Worm (Caenorhabditis elegans) whole organism, midembryonic: ENCODE measurements around the gene misc-1.

ENCODE experiments used
- cog-1 ChIP-seq: sonication (generic microtip); optimal IDR thresholded peaks from 2 replicates; lab custom pipeline; 2016; ENCODE audit warnings: missing genetic modification characterization, missing compliant biosample characterization
- flt-1 ChIP-seq: fragments of 200-800 bp; sonication (Bioruptor generic); IDR thresholded peaks from 2 replicates; pipeline ENCODE4 v1.3.6; 2022; ENCODE audit warnings: missing genetic modification characterization, missing compliant biosample characterization
- klf-2 ChIP-seq: fragments of 200-800 bp; sonication (Bioruptor generic); conservative IDR thresholded peaks from 2 replicates; pipeline ENCODE4 v1.3.6; 2022; ENCODE audit warnings: missing genetic modification reagents, missing genetic modification characterization, missing compliant biosample characterization
- med-1 ChIP-seq: sonication (generic microtip); optimal IDR thresholded peaks from 2 replicates; lab custom pipeline; 2017; ENCODE audit warnings: missing genetic modification characterization, mild to moderate bottlenecking, missing compliant biosample characterization, antibody characterized with exemption, missing genetic modification reagents; ENCODE audit not compliant: insufficient read depth
- ref-1 ChIP-seq: fragments of 200-800 bp; sonication (Bioruptor generic); conservative IDR thresholded peaks from 2 replicates; pipeline ENCODE4 v1.3.6; 2022; ENCODE audit warnings: missing genetic modification reagents, missing genetic modification characterization, missing compliant biosample characterization
- tab-1 ChIP-seq: fragments of 200-800 bp; sonication (Bioruptor generic); IDR thresholded peaks from 2 replicates; pipeline ENCODE4 v1.3.6; 2022; ENCODE audit warnings: missing genetic modification characterization, missing compliant biosample characterization

- TF ChIP-seq ref-1 (GFP tag; lab: Robert Waterston, UW) (no peak), med-1 (GFP tag; lab: Kevin White, UChicago) (no peak), klf-2 (GFP tag; lab: Robert Waterston, UW) (no peak), cog-1 (no peak), tab-1 (GFP tag; lab: Robert Waterston, UW) (no peak), flt-1 (no peak)
Measured at ce11 chrII:240043-240442, 46.4 kb upstream of the misc-1 start.
